Fruit fly (Drosophila melanogaster): ENCODE results near the gene CG13070.

DNA sequence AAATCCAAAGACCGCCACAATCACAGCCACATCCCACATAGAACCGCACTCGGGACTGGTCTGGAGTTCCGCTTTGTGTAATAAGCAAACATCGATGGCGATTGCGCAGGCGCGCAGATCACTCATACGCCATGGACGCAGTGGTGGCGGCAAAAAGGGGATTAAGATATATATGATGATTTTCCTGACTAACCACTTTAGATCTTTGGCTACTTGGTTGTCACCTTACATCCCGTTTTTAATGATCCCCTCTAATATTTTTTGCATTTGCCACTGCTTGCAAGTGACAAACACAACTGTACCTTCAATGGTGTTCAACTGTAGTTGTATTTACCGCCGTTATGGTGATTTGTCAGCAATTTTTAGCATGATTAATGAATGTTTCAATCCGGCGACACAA, 46.8 kb downstream of the CG13070 start:
- no peak for TF ChIP-seq psq (optimal IDR thresholded peaks at IDR 0.05)
- TF ChIP-seq Dll (optimal IDR thresholded peaks at IDR 0.05): no peak
- no peak for TF ChIP-seq EcR (GFP tag; optimal IDR thresholded peaks at IDR 0.05)
